Fruit fly (Drosophila melanogaster): ENCODE measurements around the gene CG10096.

The CG10096 gene

dm6 chr3R:12422379-12422975 lies 26.7 kb upstream of the CG10096 start, which contains the start of the genes Scgbeta and CG17202 (continued):
- TF ChIP-seq Hr39 (optimal IDR thresholded peaks at IDR 0.05) (no peak), nerfin-1 (tag; optimal IDR thresholded peaks at IDR 0.05) (no peak), Opbp (GFP tag; IDR thresholded peaks at IDR 0.05; ENCODE audit: partially characterized antibody) (0 out of 3 replicates have a peak, but pooled peaks have one; percentile 22), trem (tag; optimal IDR thresholded peaks at IDR 0.05) (peak; percentile 25), CG9437 (GFP tag; optimal IDR thresholded peaks at IDR 0.05) (no peak), Fer3 (tag; optimal IDR thresholded peaks at IDR 0.05) (no peak), nau (GFP tag; optimal IDR thresholded peaks at IDR 0.05) (no peak), CG10267 (tag; optimal IDR thresholded peaks at IDR 0.05) (no peak), seq (GFP tag; IDR thresholded peaks at IDR 0.05) (no peak), E2f2 (GFP tag; IDR thresholded peaks at IDR 0.05) (peak; percentile 72), CG12299 (tag; optimal IDR thresholded peaks at IDR 0.05) (no peak), gfzf (GFP tag; optimal IDR thresholded peaks at IDR 0.05) (peak; percentile 92), chinmo (GFP tag; IDR thresholded peaks at IDR 0.05; ENCODE audit: partially characterized antibody) (no peak), jing (GFP tag; optimal IDR thresholded peaks at IDR 0.05) (no peak), BEAF-32 (GFP tag; optimal IDR thresholded peaks at IDR 0.05) (peak; percentile 37), Max (GFP tag; optimal IDR thresholded peaks at IDR 0.05) (peak; percentile 23), CG15601 (tag; optimal IDR thresholded peaks at IDR 0.05) (no peak), CG12942 (GFP tag; optimal IDR thresholded peaks at IDR 0.05) (no peak), CG18619 (GFP tag; optimal IDR thresholded peaks at IDR 0.05) (peak; percentile 20), chm (GFP tag; IDR thresholded peaks at IDR 0.05) (no peak), CG10959 (GFP tag; IDR thresholded peaks at IDR 0.05) (no peak), CG2116 (GFP tag; optimal IDR thresholded peaks at IDR 0.05) (peak; percentile 7), hbn (GFP tag; IDR thresholded peaks at IDR 0.05; ENCODE audit: partially characterized antibody) (no peak), ewg (GFP tag; optimal IDR thresholded peaks at IDR 0.05) (peak; percentile 92), Gug (GFP tag; IDR thresholded peaks at IDR 0.05) (no peak), ranshi (GFP tag; IDR thresholded peaks at IDR 0.05) (no peak), CG6791 (GFP tag; IDR thresholded peaks at IDR 0.05; ENCODE audit: partially characterized antibody) (no peak), otp (GFP tag; IDR thresholded peaks at IDR 0.05) (peak; percentile 37; the same call in 1 of the 3 replicates), CG3847 (GFP tag; IDR thresholded peaks at IDR 0.05) (peak; percentile 39; the same call in 1 of the 2 replicates), dpn (GFP tag; optimal IDR thresholded peaks at IDR 0.05) (peak in 1 of 2 experiments; percentile 17), ttk (GFP tag; IDR thresholded peaks at IDR 0.05) (no peak), cad (GFP tag; optimal IDR thresholded peaks at IDR 0.05) (no peak), MESR4 (GFP tag; optimal IDR thresholded peaks at IDR 0.05) (peak; percentile 75), sd (tag; optimal IDR thresholded peaks at IDR 0.05) (no peak), CG4617 (GFP tag; optimal IDR thresholded peaks at IDR 0.05; ENCODE audit: borderline replicate concordance) (peak; percentile 84), Bgb (GFP tag; IDR thresholded peaks at IDR 0.05; ENCODE audit: partially characterized antibody) (peak; percentile 33; the same call in 1 of the 2 replicates), so (GFP tag; IDR thresholded peaks at IDR 0.05) (0 out of 3 replicates have a peak, but pooled peaks have one; percentile 35), br (optimal IDR thresholded peaks at IDR 0.05) (no peak), CG18011 (GFP tag; optimal IDR thresholded peaks at IDR 0.05) (no peak), lov (optimal IDR thresholded peaks at IDR 0.05) (no peak), lov (GFP tag; IDR thresholded peaks at IDR 0.05) (no peak), CG5953 (GFP tag; IDR thresholded peaks at IDR 0.05) (no peak), CG30403 (GFP tag; optimal IDR thresholded peaks at IDR 0.05) (peak; percentile 37), ems (GFP tag; optimal IDR thresholded peaks at IDR 0.05) (no peak), Hmx (GFP tag; optimal IDR thresholded peaks at IDR 0.05) (no peak), CG11504 (tag; optimal IDR thresholded peaks at IDR 0.05) (no peak), yki (optimal IDR thresholded peaks at IDR 0.05) (no peak), CoRest (tag; optimal IDR thresholded peaks at IDR 0.05) (peak; percentile 54), Doc2 (GFP tag; IDR thresholded peaks at IDR 0.05) (no peak), Fer1 (GFP tag; optimal IDR thresholded peaks at IDR 0.05) (peak; percentile 10), psq (GFP tag; optimal IDR thresholded peaks at IDR 0.05) (no peak)
